Fruit fly (Drosophila melanogaster): ENCODE data around the gene CG32563.

- no peak for TF ChIP-seq Vsx2 (GFP tag; optimal IDR thresholded peaks at IDR 0.05; ENCODE audit: partially characterized antibody)
- no peak for TF ChIP-seq CG9705 (GFP tag; optimal IDR thresholded peaks at IDR 0.05)
- TF ChIP-seq HLH106 (tag; optimal IDR thresholded peaks at IDR 0.05) = no peak
Measured at dm6 chrX:17236468-17236867, 28.2 kb downstream of the CG32563 start.

Measured in whole organism, wandering third instar larva.